Worm (Caenorhabditis elegans): ENCODE results near the gene sre-34.

DNA sequence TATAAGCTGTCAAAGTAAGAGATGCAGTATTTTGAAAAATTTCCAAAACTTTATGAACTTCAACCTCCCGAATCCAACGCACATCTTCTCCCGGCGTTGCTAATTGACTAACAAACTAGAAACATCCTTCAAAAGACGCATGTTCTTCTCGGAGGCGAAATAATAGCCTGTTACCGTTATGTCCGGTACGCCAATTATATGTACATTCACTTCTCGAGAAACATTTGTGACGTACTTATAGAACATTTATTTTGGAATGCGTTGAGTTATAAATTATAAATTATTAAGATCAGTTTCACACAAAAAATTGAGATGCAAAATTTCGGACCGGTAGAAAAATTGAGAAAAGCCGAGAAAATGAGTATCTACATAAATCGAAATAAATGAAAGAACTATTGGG is 47.0 kb downstream of the sre-34 start, which contains the start of gene T21B4.3:
- TF ChIP-seq med-1 (GFP tag; optimal IDR thresholded peaks at IDR 0.05; ENCODE audit: insufficient read depth) (no peak), cog-1 (tag; optimal IDR thresholded peaks at IDR 0.05) (no peak), tab-1 (GFP tag; IDR thresholded peaks at IDR 0.05) (no peak)
